Fruit fly (Drosophila melanogaster): ENCODE results near the gene CG17364.

- TF ChIP-seq CG5204 (GFP tag; optimal IDR thresholded peaks at IDR 0.05) (no peak), CG7045 (GFP tag; optimal IDR thresholded peaks at IDR 0.05) (no peak), CG14711 (tag; optimal IDR thresholded peaks at IDR 0.05) (no peak), Crg-1 (GFP tag; optimal IDR thresholded peaks at IDR 0.05) (no peak), toe (GFP tag; optimal IDR thresholded peaks at IDR 0.05) (no peak), tj (GFP tag; optimal IDR thresholded peaks at IDR 0.05) (no peak), CG1620 (GFP tag; optimal IDR thresholded peaks at IDR 0.05) (no peak), Clk (GFP tag; optimal IDR thresholded peaks at IDR 0.05) (no peak), ovo (GFP tag; optimal IDR thresholded peaks at IDR 0.05) (no peak), CG11617 (GFP tag; optimal IDR thresholded peaks at IDR 0.05) (no peak), pad (GFP tag; optimal IDR thresholded peaks at IDR 0.05) (no peak), Hr96 (GFP tag; optimal IDR thresholded peaks at IDR 0.05) (no peak)
Observed at dm6 chr3L:13973377-13974111, 19.7 kb downstream of the CG17364 start, which contains the start of the genes CG13738 and Hsc70-1.

Data from whole organism, adult.